Fruit fly (Drosophila melanogaster): ENCODE results near the gene Pgant5.

- TF ChIP-seq Ada2b (GFP tag; IDR thresholded peaks at IDR 0.05) (no peak), Dp (GFP tag; optimal IDR thresholded peaks at IDR 0.05) (no peak), CG13775 (GFP tag; optimal IDR thresholded peaks at IDR 0.05) (no peak), CG12942 (GFP tag; optimal IDR thresholded peaks at IDR 0.05) (no peak), disco-r (GFP tag; optimal IDR thresholded peaks at IDR 0.05) (no peak), NC2α (GFP tag; optimal IDR thresholded peaks at IDR 0.05) (no peak), CG6765 (GFP tag; optimal IDR thresholded peaks at IDR 0.05) (no peak), CG11504 (tag; optimal IDR thresholded peaks at IDR 0.05) (no peak), CG13287 (GFP tag; IDR thresholded peaks at IDR 0.05; ENCODE audit: partially characterized antibody) (no peak), Deaf1 (tag; optimal IDR thresholded peaks at IDR 0.05) (no peak), CG17802 (tag; optimal IDR thresholded peaks at IDR 0.05) (no peak), CG6854 (GFP tag; optimal IDR thresholded peaks at IDR 0.05) (no peak), CG16863 (GFP tag; optimal IDR thresholded peaks at IDR 0.05) (no peak), Scr (GFP tag; IDR thresholded peaks at IDR 0.05; ENCODE audit: partially characterized antibody) (no peak)
Observed at dm6 chr2L:5095350-5095962, 2.1 kb upstream of the Pgant5 start.
